Worm (Caenorhabditis elegans): ENCODE measurements around the gene R04D3.4.

- TF ChIP-seq dao-5 (tag; optimal IDR thresholded peaks at IDR 0.05): no peak
- no peak for TF ChIP-seq him-1 (tag; optimal IDR thresholded peaks at IDR 0.05)
Observed at ce11 chrX:13303357-13303756, 14.7 kb upstream of the R04D3.4 start, which contains the start of gene srd-42.

Measured in whole organism, L4/young adult.